Fruit fly (Drosophila melanogaster): Measurements from ENCODE around the gene Aos1.
"Not testable (repeated sequence)": the region's sequence is repeated elsewhere in the genome, so short reads cannot be mapped to it uniquely, and the experiment has no call there.

The Aos1 gene

DNA sequence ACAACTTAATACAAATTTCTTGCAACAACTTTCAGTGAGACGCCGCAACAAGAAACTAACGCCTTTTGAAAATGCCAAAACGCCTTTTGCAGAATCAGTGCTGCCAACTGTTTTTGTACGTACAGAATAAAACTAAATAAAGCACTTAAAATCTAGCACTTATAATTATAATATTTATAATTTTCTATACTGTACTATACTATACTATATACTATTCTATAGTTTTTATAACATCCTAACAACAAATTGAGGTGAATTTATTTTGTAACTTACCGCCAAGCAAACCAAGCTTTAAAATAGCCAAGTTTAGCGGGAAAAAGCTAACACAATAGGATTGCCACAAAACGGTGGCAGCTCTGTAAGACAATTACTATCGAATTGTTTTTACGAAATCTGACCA lies at the start of gene Aos1, which contains the start of gene Srlp:
TSS of gene Aos1 (minus strand) at position 59 of the 400 bp plus-strand sequence.
TSS of gene Srlp (plus strand) at position 335 of the 400 bp plus-strand sequence.
- peak; percentile 52 for TF ChIP-seq CG17801 (GFP tag; optimal IDR thresholded peaks at IDR 0.05; ENCODE audit: partially characterized antibody)

DNA sequence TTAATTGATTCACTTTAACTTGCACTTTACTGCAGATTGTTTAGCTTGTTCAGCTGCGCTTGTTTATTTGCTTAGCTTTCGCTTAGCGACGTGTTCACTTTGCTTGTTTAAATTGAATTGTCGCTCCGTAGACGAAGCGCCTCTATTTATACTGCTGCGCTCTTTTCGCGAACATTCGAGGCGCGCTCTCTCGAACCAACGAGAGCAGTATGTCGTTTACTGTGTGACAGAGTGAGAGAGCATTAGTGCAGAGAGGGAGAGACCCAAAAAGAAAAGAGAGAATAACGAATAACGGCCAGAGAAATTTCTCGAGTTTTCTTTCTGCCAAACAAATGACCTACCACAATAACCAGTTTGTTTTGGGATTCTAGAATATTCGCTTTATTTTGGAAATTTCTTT lies 34.1 kb upstream of the Aos1 start, which contains the start of gene Hsp70Ba:
TSS of gene Hsp70Ba (minus strand) at position 102 of the 400 bp plus-strand sequence.
- TF ChIP-seq CG17801 (GFP tag; optimal IDR thresholded peaks at IDR 0.05; ENCODE audit: partially characterized antibody): not testable (repeated sequence)

DNA sequence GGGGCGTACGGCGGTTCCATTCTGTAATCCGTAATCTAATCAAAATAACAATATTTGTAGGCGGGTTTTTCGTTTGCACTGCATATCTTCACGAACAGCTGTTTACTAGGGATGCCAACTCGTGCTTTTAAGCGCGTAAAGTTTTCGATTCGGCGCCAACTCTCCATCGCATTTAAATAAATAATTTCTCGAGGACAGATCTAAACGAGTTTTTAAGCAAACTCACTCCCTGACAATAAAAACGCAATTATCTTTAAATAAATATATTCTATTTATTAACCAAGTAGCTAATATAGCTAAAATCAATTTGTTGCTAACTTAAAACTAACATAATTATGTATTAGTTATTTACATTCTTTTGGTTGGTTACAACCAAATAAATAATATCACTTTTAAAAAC lies 31.6 kb upstream of the Aos1 start, which contains the start of gene CG5608:
TSS of gene CG5608 (minus strand) at position 101 of the 400 bp plus-strand sequence.
- TF ChIP-seq CG17801 (GFP tag; optimal IDR thresholded peaks at IDR 0.05; ENCODE audit: partially characterized antibody): not testable (repeated sequence)

DNA sequence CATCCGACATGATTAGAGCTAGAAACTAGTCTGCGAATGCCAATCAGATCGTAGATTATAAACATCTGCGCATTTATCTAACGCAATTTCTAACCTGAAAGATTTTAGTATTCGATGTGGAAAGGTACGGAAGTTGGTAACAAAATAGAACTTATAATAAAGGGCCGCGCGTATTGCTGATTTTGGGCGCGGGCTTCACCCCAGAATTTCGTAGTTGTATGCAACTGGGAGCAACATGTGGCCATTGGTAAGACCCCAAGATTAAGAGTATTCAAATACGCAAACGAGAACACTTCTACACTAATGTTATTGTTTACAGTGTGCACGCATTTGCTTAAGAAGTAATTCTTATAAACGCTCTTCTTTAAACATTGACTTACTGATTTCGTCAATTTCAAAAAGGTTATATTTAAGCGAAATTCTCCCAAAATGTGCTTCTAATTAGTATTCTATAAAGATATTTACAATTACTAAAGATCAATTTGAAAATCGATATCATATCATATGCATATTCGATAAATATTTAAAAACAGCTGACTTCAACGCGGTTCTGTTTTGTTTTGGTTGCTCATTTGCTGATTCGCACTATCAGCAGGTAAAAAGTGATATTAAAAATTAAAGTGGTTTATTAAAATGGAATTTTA lies 26.4 kb upstream of the Aos1 start, which contains the start of the genes CG5961 and Polr3C:
TSS of gene CG5961 (minus strand) at position 416 of the 644 bp plus-strand sequence.
TSS of gene Polr3C (plus strand) at position 536 of the 644 bp plus-strand sequence.
- peak; percentile 4 for TF ChIP-seq CG17801 (GFP tag; optimal IDR thresholded peaks at IDR 0.05; ENCODE audit: partially characterized antibody)

DNA sequence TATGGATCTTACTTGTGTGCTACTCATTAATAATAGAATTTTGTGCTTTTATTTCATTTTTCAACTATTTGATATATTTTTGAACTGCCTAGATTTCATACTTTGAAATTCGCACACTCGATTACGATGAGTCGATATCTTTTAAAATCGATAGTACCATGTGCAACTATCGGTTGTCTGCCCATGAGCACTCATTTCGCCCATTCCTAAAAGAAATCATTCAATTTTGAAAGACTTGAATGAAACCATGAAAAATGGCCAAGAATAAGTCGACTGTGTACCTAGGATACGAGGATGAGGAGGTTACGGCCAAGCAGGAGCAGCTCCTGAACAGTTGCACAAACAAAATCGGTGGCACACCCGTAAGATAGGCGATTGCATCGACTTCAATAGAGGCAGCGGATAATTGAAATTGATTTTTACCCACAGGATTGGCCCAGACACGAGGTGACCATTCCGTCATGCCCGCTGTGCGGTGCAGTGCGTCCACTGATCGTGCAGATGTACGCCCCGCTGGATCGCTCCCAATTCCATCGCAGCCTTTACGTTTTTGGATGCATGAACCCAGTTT lies 22.8 kb upstream of the Aos1 start, which contains the start of gene trus:
TSS of gene trus (plus strand) at position 204 of the 571 bp plus-strand sequence.
- TF ChIP-seq CG17801 (GFP tag; optimal IDR thresholded peaks at IDR 0.05; ENCODE audit: partially characterized antibody): peak; percentile 30

DNA sequence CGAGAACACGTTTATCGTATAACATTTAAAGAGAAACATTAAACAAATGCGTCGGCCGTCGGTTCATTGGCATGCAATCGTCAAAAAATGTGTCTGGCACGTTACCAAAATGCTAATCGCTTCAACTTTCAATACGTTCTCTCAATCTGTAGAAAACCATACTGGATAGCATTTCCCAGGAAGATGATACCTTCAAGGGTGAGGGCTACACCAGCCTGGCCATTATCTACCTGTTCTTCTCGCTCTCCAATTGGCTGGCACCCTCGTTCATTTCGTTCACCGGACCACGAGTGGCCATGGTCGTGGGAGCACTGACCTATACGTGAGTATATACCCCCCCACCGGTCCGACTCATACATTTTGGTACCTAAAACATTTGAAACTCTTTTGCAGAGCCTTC lies 20.9 kb upstream of the Aos1 start:
- no peak for TF ChIP-seq CG17801 (GFP tag; optimal IDR thresholded peaks at IDR 0.05; ENCODE audit: partially characterized antibody)

DNA sequence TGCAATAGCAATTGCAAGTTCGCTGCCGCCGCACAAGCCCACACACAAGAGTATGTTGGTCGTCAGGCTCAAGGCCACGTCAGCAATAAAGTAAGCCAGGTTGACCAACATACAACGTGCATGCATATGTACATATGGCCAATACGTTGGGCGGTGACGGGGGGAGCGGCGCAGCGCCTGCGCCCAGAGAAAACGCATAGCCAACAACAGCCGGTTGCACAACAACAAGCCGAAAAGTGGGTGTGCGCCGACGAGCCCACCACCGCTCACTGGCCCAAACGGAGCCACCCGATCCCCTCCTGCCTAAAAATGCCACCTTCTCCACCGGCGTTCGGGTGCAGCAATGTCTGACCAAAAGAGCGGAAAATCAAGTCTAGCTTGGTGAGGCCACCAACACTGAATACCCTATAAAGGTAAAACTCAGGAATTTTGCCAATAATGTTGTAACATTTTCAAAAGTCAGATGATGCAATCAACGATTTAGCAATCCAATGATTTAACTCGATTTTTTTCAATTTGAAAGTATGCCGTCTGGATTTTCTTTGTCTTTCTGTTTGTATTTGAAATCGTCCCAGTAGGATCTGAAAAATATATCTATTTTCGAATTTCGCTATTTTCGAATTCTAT lies 18.4 kb upstream of the Aos1 start, which contains the start of gene CG5509:
TSS of gene CG5509 (plus strand) at position 577 of the 627 bp plus-strand sequence.
- no peak for TF ChIP-seq CG17801 (GFP tag; optimal IDR thresholded peaks at IDR 0.05; ENCODE audit: partially characterized antibody)

DNA sequence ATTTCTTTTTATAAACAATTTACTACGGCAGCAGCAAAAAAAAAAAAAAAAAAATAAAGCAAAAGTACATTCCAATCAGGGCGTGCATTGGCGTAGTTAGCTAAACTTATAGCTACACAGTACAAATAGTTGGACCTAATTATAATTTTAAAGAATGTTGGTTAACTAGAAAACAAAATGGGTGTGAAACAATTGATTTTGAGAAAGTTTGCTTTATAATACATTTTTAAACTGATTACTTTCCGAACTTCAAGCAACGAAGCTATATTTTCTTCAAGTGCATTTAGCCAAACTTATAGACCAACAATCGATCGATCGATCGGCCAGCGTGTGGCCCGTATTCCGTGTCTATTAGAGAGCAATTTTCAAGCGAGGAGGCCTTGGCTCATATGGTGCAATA lies 17.8 kb upstream of the Aos1 start:
- TF ChIP-seq CG17801 (GFP tag; optimal IDR thresholded peaks at IDR 0.05; ENCODE audit: partially characterized antibody): peak; percentile 60

DNA sequence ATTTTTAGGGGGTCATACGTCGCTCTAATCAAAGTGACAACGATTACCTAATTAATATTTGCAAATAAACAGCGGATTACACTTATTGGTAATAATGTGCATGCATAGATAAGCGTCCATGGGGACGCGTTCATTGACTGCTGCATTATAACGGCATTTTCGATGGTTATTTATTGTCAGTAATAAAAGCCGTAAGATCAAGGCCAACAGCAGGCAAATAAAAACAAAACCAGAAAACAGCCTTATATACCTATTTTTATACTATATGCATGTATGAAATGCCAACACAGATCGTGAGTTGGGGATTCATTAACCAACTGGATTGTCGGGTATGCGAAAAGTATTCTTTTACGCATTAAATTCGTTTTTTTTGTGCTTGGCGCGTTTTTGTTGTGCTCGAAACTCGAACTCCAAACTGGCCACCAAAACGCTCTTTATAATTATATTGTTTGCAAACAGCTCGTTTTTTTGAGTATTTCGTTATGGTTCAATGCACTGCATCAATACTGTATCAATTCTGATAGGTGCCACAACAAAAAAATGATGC lies 17.2 kb upstream of the Aos1 start:
- no peak for TF ChIP-seq CG17801 (GFP tag; optimal IDR thresholded peaks at IDR 0.05; ENCODE audit: partially characterized antibody)

DNA sequence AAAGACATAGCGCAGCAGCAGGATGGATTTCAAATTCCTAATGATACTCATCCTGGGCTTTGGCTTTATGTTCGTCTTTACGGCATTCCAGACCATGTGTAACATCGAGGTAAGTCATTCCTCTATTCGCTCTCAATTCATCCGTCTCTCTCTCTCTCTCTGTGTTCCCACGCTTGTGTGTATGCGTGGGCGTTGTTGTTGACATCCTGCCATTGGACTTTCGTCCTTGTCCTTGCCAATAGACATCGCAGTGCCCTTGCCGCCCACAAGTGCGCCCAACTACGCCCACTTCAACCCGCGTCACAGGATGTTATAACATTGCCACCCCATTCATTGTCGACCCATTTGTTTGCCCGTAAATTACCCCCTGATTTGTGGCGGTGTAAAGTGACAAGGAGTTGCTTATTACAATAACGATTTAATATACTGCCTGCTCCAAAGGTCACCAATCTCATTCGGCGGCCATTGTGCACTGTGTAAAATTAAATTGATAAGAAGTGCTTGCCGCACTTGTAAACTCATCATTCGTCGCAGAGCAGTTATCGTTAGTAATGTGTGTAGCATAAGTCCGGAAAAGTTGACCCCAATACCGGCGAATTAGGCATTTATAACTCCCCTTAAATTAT lies 16.1 kb upstream of the Aos1 start:
- TF ChIP-seq CG17801 (GFP tag; optimal IDR thresholded peaks at IDR 0.05; ENCODE audit: partially characterized antibody): no peak

DNA sequence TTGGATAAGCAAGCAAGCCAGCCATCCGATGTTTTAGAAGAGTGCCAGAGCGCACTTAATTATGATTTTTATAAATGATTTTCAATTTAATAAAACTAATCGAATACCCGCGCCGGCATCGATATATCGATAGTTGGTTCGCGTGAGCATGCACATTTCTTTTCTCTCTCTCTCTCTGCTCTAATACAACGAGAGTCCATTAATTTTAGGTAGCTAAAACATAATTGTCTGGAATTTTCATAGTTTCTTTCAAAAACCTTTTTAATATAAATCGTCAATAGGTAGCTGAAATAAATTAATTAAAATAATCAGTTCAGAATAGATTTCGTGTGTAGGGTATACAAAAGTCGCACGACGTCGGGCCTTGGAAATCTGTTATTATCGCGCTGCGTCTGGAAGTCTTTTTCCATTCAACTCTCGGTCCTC lies 15.3 kb upstream of the Aos1 start, which contains the start of gene CG18549:
TSS of gene CG18549 (plus strand) at position 408 of the 426 bp plus-strand sequence.
- peak; percentile 100 for TF ChIP-seq CG17801 (GFP tag; optimal IDR thresholded peaks at IDR 0.05; ENCODE audit: partially characterized antibody)

DNA sequence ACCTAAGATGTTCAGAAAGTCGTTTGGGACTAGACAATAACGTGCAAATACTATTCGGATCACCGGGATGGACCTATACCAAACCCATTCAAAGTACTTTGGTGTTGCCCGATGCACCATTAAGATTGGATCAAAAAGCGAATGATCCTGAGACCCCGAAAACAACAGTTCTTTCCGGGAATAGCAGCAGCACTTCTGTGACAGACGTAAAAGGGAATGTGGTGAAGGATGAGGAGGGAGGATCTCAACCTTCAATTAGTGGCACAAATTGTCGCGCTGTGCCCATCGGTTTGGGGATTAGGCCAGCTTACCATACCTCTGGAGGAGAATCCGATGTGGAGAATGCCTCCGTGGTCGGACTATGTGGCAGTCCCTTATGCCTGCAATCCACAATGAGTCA lies 14.7 kb upstream of the Aos1 start:
- no peak for TF ChIP-seq CG17801 (GFP tag; optimal IDR thresholded peaks at IDR 0.05; ENCODE audit: partially characterized antibody)

DNA sequence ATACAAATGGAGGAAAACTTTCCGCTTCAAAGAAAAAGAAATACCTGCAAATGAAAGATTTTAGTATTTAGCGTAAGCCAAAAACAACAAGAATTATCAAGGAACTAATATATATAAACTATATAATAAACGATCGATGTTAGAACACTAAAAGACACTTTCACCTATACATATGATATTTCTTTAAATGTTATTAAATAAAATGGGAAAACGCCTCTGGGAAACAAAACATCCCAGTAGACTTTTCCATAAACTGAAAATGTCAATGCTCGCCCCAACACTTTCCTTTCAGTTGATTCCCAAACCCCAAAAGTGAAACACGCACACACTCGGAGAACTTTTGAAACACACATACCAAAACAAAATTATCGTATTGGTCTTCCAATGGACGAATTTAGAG lies 13.7 kb upstream of the Aos1 start, which contains the start of gene vrs:
TSS of gene vrs (plus strand) at position 301 of the 400 bp plus-strand sequence.
- TF ChIP-seq CG17801 (GFP tag; optimal IDR thresholded peaks at IDR 0.05; ENCODE audit: partially characterized antibody): no peak

DNA sequence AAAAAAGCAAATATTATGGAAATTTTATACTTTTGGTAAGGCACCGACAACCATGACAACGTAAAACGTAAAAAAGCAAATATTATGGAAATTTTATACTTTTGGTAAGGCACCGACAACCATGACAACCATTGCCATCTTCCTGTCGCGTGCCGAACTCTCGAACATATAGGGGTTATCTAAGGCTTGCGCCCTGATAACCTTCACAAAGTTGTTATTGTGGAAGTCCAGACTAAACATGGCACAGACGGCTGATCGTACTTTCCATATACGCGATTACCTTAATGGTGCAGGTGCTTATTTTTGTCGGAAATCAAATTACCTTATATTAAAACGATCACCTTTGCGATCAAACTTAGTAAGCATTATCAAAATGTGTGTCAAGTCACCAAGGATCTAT lies 11.8 kb upstream of the Aos1 start:
- no peak for TF ChIP-seq CG17801 (GFP tag; optimal IDR thresholded peaks at IDR 0.05; ENCODE audit: partially characterized antibody)

DNA sequence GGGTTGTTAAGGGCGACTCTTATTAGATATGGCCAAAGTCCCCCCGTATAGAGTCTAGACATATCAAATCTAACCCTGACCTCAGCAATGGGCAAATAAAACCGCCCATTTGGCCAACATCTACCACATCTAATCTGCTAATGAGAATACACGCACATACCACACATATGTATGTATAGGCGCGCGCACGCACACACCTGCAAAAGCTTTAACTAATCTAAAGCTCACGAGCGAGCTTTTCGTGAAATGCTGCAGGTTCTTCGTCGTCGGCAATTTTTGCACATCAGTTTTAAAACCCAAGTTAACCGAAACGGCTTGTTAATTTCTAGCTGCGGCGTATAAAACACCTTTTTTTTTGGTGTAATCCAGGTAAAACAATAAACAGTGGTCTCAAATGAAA lies 10.1 kb upstream of the Aos1 start:
- TF ChIP-seq CG17801 (GFP tag; optimal IDR thresholded peaks at IDR 0.05; ENCODE audit: partially characterized antibody): no peak
